Worm (Caenorhabditis elegans) whole organism, L3 larva: Measurements from ENCODE around the gene erh-2.

Source experiments
- ama-1 ChIP-seq: fragments of 150-350 bp; optimal IDR thresholded peaks from 2 replicates; lab custom pipeline; 2018
- fkh-10 ChIP-seq: sonication (generic microtip); optimal IDR thresholded peaks from 2 replicates; lab custom pipeline; 2017; ENCODE audit warnings: missing biosample characterization, missing genetic modification reagents, missing genetic modification characterization
- nhr-76 ChIP-seq: fragments of 150-350 bp; sonication (generic microtip); optimal IDR thresholded peaks from 5 replicates; lab custom pipeline; 2014; ENCODE audit warnings: missing biosample characterization, missing genetic modification characterization
- pha-4 ChIP-seq: fragments of 150-350 bp; optimal IDR thresholded peaks from 2 replicates; lab custom pipeline; 2014; ENCODE audit warnings: missing biosample characterization, missing genetic modification reagents, missing genetic modification characterization

DNA sequence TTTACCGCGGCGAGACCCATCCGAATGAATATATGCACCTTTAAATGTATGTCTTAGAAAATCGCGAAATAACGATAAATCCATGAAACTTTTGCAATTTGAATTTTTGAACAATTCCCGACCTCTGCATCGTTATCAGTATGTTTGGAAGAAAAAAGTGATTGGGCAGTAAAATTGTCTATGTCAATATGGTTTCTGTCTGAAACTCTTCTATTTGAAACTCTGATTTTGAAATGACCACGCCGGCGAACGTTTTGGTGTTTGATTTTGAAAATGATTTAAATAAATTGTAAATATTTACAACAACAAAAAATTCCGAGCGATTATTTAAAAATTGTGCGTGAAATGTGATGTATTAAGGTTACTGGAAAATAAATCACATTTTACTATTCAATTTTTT lies 31.7 kb upstream of the erh-2 start:
- TF ChIP-seq ama-1 (no peak), fkh-10 (no peak), nhr-76 (tag; lab: Kevin White, UChicago) (no peak), pha-4 (peak; percentile 79)
